Fruit fly (Drosophila melanogaster) whole organism, embryonic: Measurements from ENCODE around the gene CG17707.

Source experiments
- Abd-B ChIP-seq: fragments of 200-800 bp; sonication (Bioruptor generic); optimal IDR thresholded peaks from 2 replicates; lab custom pipeline; 2018; ENCODE audit warnings: missing biosample characterization, mild to moderate bottlenecking, missing genetic modification characterization, moderate library complexity
- Blimp-1 ChIP-seq: fragments of 200-800 bp; sonication (Bioruptor generic); optimal IDR thresholded peaks from 3 replicates; lab custom pipeline; 2018; ENCODE audit warnings: missing biosample characterization, missing genetic modification characterization, mild to moderate bottlenecking, moderate library complexity, missing genetic modification reagents
- CG10209 ChIP-seq: fragments of 200-800 bp; sonication (Bioruptor generic); optimal IDR thresholded peaks from 3 replicates; lab custom pipeline; 2017; ENCODE audit warnings: missing biosample characterization, mild to moderate bottlenecking, missing genetic modification characterization, missing genetic modification reagents
- CG10274 ChIP-seq: fragments of 200-800 bp; sonication (Bioruptor generic); optimal IDR thresholded peaks from 3 replicates; lab custom pipeline; 2017; ENCODE audit warnings: missing biosample characterization, mild to moderate bottlenecking, missing genetic modification characterization
- CG10366 ChIP-seq: fragments of 200-800 bp; sonication (Bioruptor generic); IDR thresholded peaks from 2 replicates; pipeline ENCODE4 v1.3.6; 2022; ENCODE audit warnings: missing biosample characterization, missing genetic modification characterization
- CG10431 ChIP-seq: fragments of 200-800 bp; sonication (Bioruptor generic); optimal IDR thresholded peaks from 3 replicates; lab custom pipeline; 2018; ENCODE audit warnings: missing biosample characterization, mild to moderate bottlenecking, missing genetic modification characterization
- CG12299 ChIP-seq: fragments of 200-800 bp; sonication (Bioruptor generic); optimal IDR thresholded peaks from 2 replicates; lab custom pipeline; 2018; ENCODE audit warnings: missing biosample characterization, mild to moderate bottlenecking, missing genetic modification characterization
- CG13296 ChIP-seq: fragments of 200-800 bp; sonication (Bioruptor generic); optimal IDR thresholded peaks from 3 replicates; lab custom pipeline; 2018; ENCODE audit warnings: missing biosample characterization, mild to moderate bottlenecking, missing genetic modification characterization
- CG14014 ChIP-seq: fragments of 200-800 bp; sonication (Bioruptor generic); IDR thresholded peaks from 2 replicates; pipeline ENCODE4 v1.3.6; 2022; ENCODE audit warnings: missing biosample characterization, missing genetic modification characterization
- CG15269 ChIP-seq: fragments of 200-800 bp; sonication (Bioruptor generic); optimal IDR thresholded peaks from 2 replicates; lab custom pipeline; 2018; ENCODE audit warnings: missing biosample characterization, mild to moderate bottlenecking, missing genetic modification characterization, moderate library complexity
- CG1647 ChIP-seq: fragments of 200-800 bp; sonication (Bioruptor generic); optimal IDR thresholded peaks from 3 replicates; lab custom pipeline; 2016; ENCODE audit warnings: missing biosample characterization, missing genetic modification characterization
- CG16815 ChIP-seq: fragments of 200-800 bp; sonication (Bioruptor generic); optimal IDR thresholded peaks from 3 replicates; lab custom pipeline; 2017; ENCODE audit warnings: missing biosample characterization, mild to moderate bottlenecking, missing genetic modification characterization
- CG17359 ChIP-seq: fragments of 200-800 bp; sonication (Bioruptor generic); optimal IDR thresholded peaks from 3 replicates; lab custom pipeline; 2018; ENCODE audit warnings: missing biosample characterization, mild to moderate bottlenecking, missing genetic modification characterization, moderate library complexity
- CG17361 ChIP-seq: fragments of 200-800 bp; sonication (Bioruptor generic); IDR thresholded peaks from 3 replicates; pipeline ENCODE4 v1.3.6; 2022; ENCODE audit warnings: missing biosample characterization, missing genetic modification characterization
- CG1792 ChIP-seq: fragments of 200-800 bp; sonication (Bioruptor generic); optimal IDR thresholded peaks from 2 replicates; lab custom pipeline; 2016; ENCODE audit warnings: missing biosample characterization, missing genetic modification characterization
- CG18764 ChIP-seq: fragments of 200-800 bp; sonication (Bioruptor generic); optimal IDR thresholded peaks from 3 replicates; lab custom pipeline; 2016; ENCODE audit warnings: missing biosample characterization, missing genetic modification characterization
- CG31224 ChIP-seq: fragments of 200-800 bp; sonication (Bioruptor generic); IDR thresholded peaks from 2 replicates; pipeline ENCODE4 v1.3.6; 2022; ENCODE audit warnings: missing biosample characterization, missing genetic modification characterization
- CG32772 ChIP-seq: fragments of 200-800 bp; sonication (Bioruptor generic); IDR thresholded peaks from 2 replicates; pipeline ENCODE4 v1.3.6; 2022; ENCODE audit warnings: missing biosample characterization, missing genetic modification characterization
- CG33557 ChIP-seq: fragments of 200-800 bp; sonication (Bioruptor generic); optimal IDR thresholded peaks from 2 replicates; lab custom pipeline; 2019; ENCODE audit warnings: missing biosample characterization, mild to moderate bottlenecking, missing genetic modification characterization, moderate library complexity
- CG3726 ChIP-seq: fragments of 200-800 bp; sonication (Bioruptor generic); IDR thresholded peaks from 3 replicates; pipeline ENCODE4, ENCODE4 v1.3.6; 2022; ENCODE audit warnings: missing biosample characterization, missing genetic modification characterization
- CG7745 ChIP-seq: fragments of 200-800 bp; sonication (Bioruptor generic); optimal IDR thresholded peaks from 2 replicates; lab custom pipeline; 2018; ENCODE audit warnings: missing biosample characterization, mild to moderate bottlenecking, missing genetic modification characterization, moderate library complexity
- CG7963 ChIP-seq: fragments of 200-800 bp; sonication (Bioruptor generic); IDR thresholded peaks from 3 replicates; pipeline ENCODE4 v1.3.6; 2022; ENCODE audit warnings: missing biosample characterization, missing genetic modification characterization; ENCODE audit not compliant: partially characterized antibody
- CG8478 ChIP-seq: fragments of >200 bp; optimal IDR thresholded peaks from 2 replicates; lab custom pipeline; 2018
- CG9932 ChIP-seq: fragments of 200-800 bp; sonication (Bioruptor generic); IDR thresholded peaks from 2 replicates; pipeline ENCODE4 v1.3.6; 2022; ENCODE audit warnings: missing biosample characterization, missing genetic modification characterization
- D ChIP-seq, 2 experiments: fragments of 200-800 bp in 1 of 2; fragments of >200 bp in 1 of 2; sonication (Bioruptor generic) in 1 of 2; optimal IDR thresholded peaks; 2 replicates in 1 of 2; 3 replicates in 1 of 2; lab custom pipeline; 2017; ENCODE audit warnings: mild to moderate bottlenecking in 1 of 2, missing biosample characterization in 1 of 2, missing genetic modification characterization in 1 of 2, missing genetic modification reagents in 1 of 2
- Lpt ChIP-seq: fragments of >200 bp; optimal IDR thresholded peaks from 2 replicates; lab custom pipeline; 2018; ENCODE audit warnings: missing biosample characterization, missing genetic modification characterization
- Max ChIP-seq: fragments of 200-800 bp; sonication (Bioruptor generic); optimal IDR thresholded peaks from 2 replicates; lab custom pipeline; 2016; ENCODE audit warnings: missing biosample characterization, mild to moderate bottlenecking, missing genetic modification characterization
- Neu2 ChIP-seq: fragments of 200-800 bp; sonication (Bioruptor generic); optimal IDR thresholded peaks from 3 replicates; lab custom pipeline; 2016; ENCODE audit warnings: missing biosample characterization, missing genetic modification characterization, borderline replicate concordance
- Xbp1 ChIP-seq: fragments of 200-800 bp; sonication (Bioruptor generic); optimal IDR thresholded peaks from 3 replicates; lab custom pipeline; 2016; ENCODE audit warnings: missing biosample characterization, mild to moderate bottlenecking, missing genetic modification characterization
- br ChIP-seq: fragments of >200 bp; optimal IDR thresholded peaks from 2 replicates; lab custom pipeline; 2017
- cas ChIP-seq: fragments of 200-800 bp; sonication (Bioruptor generic); IDR thresholded peaks from 2 replicates; pipeline ENCODE4 v1.3.6; 2022; ENCODE audit warnings: missing biosample characterization, missing genetic modification characterization
- eve ChIP-seq, 2 experiments: fragments of >200 bp; optimal IDR thresholded peaks; 2 replicates each; lab custom pipeline; 2017; ENCODE audit warnings: missing biosample characterization in 2 of 2, missing genetic modification characterization in 2 of 2
- ewg ChIP-seq: fragments of 200-800 bp; sonication (Bioruptor generic); optimal IDR thresholded peaks from 3 replicates; lab custom pipeline; 2017; ENCODE audit warnings: mild to moderate bottlenecking, missing biosample characterization, missing genetic modification reagents, missing genetic modification characterization
- gce ChIP-seq: fragments of 200-800 bp; sonication (Bioruptor generic); IDR thresholded peaks from 3 replicates; pipeline ENCODE4 v1.3.6; 2022; ENCODE audit warnings: missing biosample characterization, missing genetic modification characterization
- gt ChIP-seq: fragments of 200-800 bp; sonication (Bioruptor generic); IDR thresholded peaks from 2 replicates; pipeline ENCODE4 v1.3.6; 2022; ENCODE audit warnings: missing biosample characterization, missing genetic modification characterization
- hbn ChIP-seq: fragments of 200-800 bp; sonication (Bioruptor generic); IDR thresholded peaks from 2 replicates; pipeline ENCODE4 v1.3.6; 2022; ENCODE audit warnings: missing biosample characterization, missing genetic modification characterization; ENCODE audit not compliant: partially characterized antibody
- ind ChIP-seq: fragments of 200-800 bp; sonication (Bioruptor generic); optimal IDR thresholded peaks from 3 replicates; lab custom pipeline; 2016; ENCODE audit warnings: missing biosample characterization, missing genetic modification characterization
- jumu ChIP-seq: fragments of 200-800 bp; sonication (Bioruptor generic); optimal IDR thresholded peaks from 3 replicates; lab custom pipeline; 2016; ENCODE audit warnings: missing biosample characterization, missing genetic modification characterization
- kay ChIP-seq: fragments of 200-800 bp; sonication (Bioruptor generic); optimal IDR thresholded peaks from 2 replicates; lab custom pipeline; 2016; ENCODE audit warnings: missing biosample characterization, missing genetic modification characterization
- ken ChIP-seq: fragments of 200-800 bp; sonication (Bioruptor generic); IDR thresholded peaks from 3 replicates; pipeline ENCODE4 v1.3.6; 2022; ENCODE audit warnings: missing biosample characterization, missing genetic modification characterization
- lmd ChIP-seq: fragments of 200-800 bp; sonication (Bioruptor generic); IDR thresholded peaks from 2 replicates; pipeline ENCODE4 v1.3.6; 2022; ENCODE audit warnings: missing biosample characterization, missing genetic modification characterization
- nom ChIP-seq: fragments of 200-800 bp; sonication (Bioruptor generic); optimal IDR thresholded peaks from 2 replicates; lab custom pipeline; 2017; ENCODE audit warnings: missing biosample characterization, missing genetic modification characterization, mild to moderate bottlenecking, moderate library complexity, missing genetic modification reagents
- org-1 ChIP-seq: fragments of 200-800 bp; sonication (Bioruptor generic); optimal IDR thresholded peaks from 2 replicates; lab custom pipeline; 2017; ENCODE audit warnings: missing biosample characterization, missing genetic modification characterization
- pho ChIP-seq: fragments of 200-800 bp; sonication (Bioruptor generic); optimal IDR thresholded peaks from 2 replicates; lab custom pipeline; 2016; ENCODE audit warnings: missing biosample characterization, missing genetic modification characterization
- ro ChIP-seq: fragments of 200-800 bp; sonication (Bioruptor generic); IDR thresholded peaks from 2 replicates; pipeline ENCODE4 v1.3.6; 2022; ENCODE audit warnings: missing biosample characterization, missing genetic modification characterization
- sim ChIP-seq: fragments of 200-800 bp; sonication (Bioruptor generic); IDR thresholded peaks from 2 replicates; pipeline ENCODE4 v1.3.6; 2022; ENCODE audit warnings: missing biosample characterization, missing genetic modification characterization
- sna ChIP-seq: fragments of 200-800 bp; sonication (Bioruptor generic); IDR thresholded peaks from 2 replicates; pipeline ENCODE4 v1.3.6; 2022; ENCODE audit warnings: missing biosample characterization, missing genetic modification characterization; ENCODE audit not compliant: partially characterized antibody
- tap ChIP-seq: fragments of 200-800 bp; optimal IDR thresholded peaks from 3 replicates; lab custom pipeline; 2019; ENCODE audit warnings: missing biosample characterization, mild to moderate bottlenecking, missing genetic modification characterization, moderate library complexity
- trh ChIP-seq: fragments of 200-800 bp; sonication (Bioruptor generic); optimal IDR thresholded peaks from 2 replicates; lab custom pipeline; 2016; ENCODE audit warnings: missing biosample characterization, missing genetic modification characterization
- vfl ChIP-seq: fragments of 200-800 bp; sonication (Bioruptor generic); optimal IDR thresholded peaks from 2 replicates; lab custom pipeline; 2016; ENCODE audit warnings: missing biosample characterization, missing genetic modification characterization
- yki ChIP-seq: fragments of >200 bp; optimal IDR thresholded peaks from 3 replicates; lab custom pipeline; 2018

Gene CG17707

DNA sequence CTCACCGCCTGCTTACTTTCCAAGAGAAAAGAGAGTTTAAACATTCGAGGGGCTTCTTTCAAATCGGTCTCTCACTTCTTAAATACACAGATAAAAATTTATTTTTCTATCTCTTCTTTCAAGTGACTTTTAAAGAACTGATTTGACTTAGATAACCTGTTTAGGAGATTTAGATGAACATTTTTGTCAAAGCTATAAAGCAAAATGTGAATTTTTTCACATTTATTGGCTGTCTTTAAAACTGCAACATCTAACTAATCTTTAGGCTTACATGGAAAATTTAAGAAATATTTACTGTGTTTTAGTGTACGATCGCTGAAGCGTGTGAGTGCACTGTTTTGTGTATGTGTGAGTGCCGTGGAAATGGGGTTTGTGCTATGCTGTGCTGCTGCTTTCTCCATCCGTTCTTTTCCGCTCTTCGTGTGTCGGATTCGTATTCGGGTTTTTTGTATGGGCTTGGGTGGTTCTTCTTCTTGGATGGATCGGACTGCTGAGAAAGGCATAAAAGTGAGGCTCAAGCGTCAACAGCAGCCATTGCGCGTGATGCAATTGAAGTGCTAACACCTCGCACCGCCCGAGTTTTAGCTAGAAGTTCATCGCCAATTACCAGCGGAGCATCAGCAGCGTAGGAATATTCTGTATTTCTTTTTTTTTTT, 27.4 kb upstream of the CG17707 start (continued):
- TF ChIP-seq CG17359 (tag; lab: Kevin White, UChicago): peak; percentile 54
- peak; percentile 34 for TF ChIP-seq jumu
- TF ChIP-seq ken (GFP tag; lab: Robert Waterston, UW): peak; percentile 27; the same call in 1 of the 3 replicates
- no peak for TF ChIP-seq hbn (GFP tag; lab: Robert Waterston, UW)
- TF ChIP-seq CG13296 (GFP tag; lab: Kevin White, UChicago): no peak
- TF ChIP-seq CG14014 (GFP tag; lab: Robert Waterston, UW): no peak
- peak; percentile 40 for TF ChIP-seq Xbp1
- no peak; the same call in 1 of the 2 replicates for TF ChIP-seq lmd (GFP tag; lab: Robert Waterston, UW)
- no peak for TF ChIP-seq yki
- no peak for TF ChIP-seq CG7963
- TF ChIP-seq Abd-B (GFP tag; lab: Kevin White, UChicago): peak; percentile 31
- no peak for TF ChIP-seq CG31224 (GFP tag; lab: Robert Waterston, UW)
- TF ChIP-seq CG3726 (GFP tag; lab: Robert Waterston, UW): 0 out of 3 replicates have a peak, but pooled peaks have one; percentile 38
- no peak for TF ChIP-seq CG12299 (tag; lab: Kevin White, UChicago)
- TF ChIP-seq CG10209 (GFP tag; lab: Kevin White, UChicago): peak; percentile 53
- TF ChIP-seq eve (GFP tag; optimal IDR thresholded peaks at IDR 0.05; lab: Kevin White, UChicago): peak in 1 of 2 experiments; percentile 57
- peak; percentile 59 for TF ChIP-seq CG16815
- TF ChIP-seq trh (GFP tag; lab: Kevin White, UChicago): no peak
- TF ChIP-seq gce (GFP tag; lab: Robert Waterston, UW): peak; percentile 3; the same call in 1 of the 3 replicates
- TF ChIP-seq CG10366 (GFP tag; lab: Robert Waterston, UW): no peak
- peak; percentile 83 for TF ChIP-seq Blimp-1
- TF ChIP-seq ro (GFP tag; lab: Robert Waterston, UW): no peak
- no peak for TF ChIP-seq vfl (GFP tag; lab: Kevin White, UChicago)
- peak; percentile 41 for TF ChIP-seq ewg (GFP tag; lab: Kevin White, UChicago)
- TF ChIP-seq sim (GFP tag; lab: Robert Waterston, UW): 0 out of 2 replicates have a peak, but pooled peaks have one; percentile 43
- TF ChIP-seq pho (GFP tag; lab: Kevin White, UChicago): no peak
- no peak for TF ChIP-seq Max
- no peak for TF ChIP-seq gt (GFP tag; lab: Robert Waterston, UW)
- no peak for TF ChIP-seq br (lab: Kevin White, UChicago)
- no peak for TF ChIP-seq CG8478
- no peak for TF ChIP-seq Neu2 (GFP tag; lab: Kevin White, UChicago)
- TF ChIP-seq sna: no peak
- TF ChIP-seq cas: no peak
- TF ChIP-seq CG1792 (GFP tag; lab: Kevin White, UChicago): no peak
- TF ChIP-seq CG1647 (GFP tag; lab: Kevin White, UChicago): no peak
- TF ChIP-seq CG32772 (GFP tag; lab: Robert Waterston, UW): no peak
- TF ChIP-seq CG17361: peak; percentile 86
- no peak for TF ChIP-seq Lpt
- peak; percentile 40 for TF ChIP-seq CG10431 (GFP tag; lab: Kevin White, UChicago)
- no peak for TF ChIP-seq CG10274 (GFP tag; lab: Kevin White, UChicago)
- peak; percentile 30 for TF ChIP-seq ind (GFP tag; lab: Kevin White, UChicago)
- no peak for TF ChIP-seq CG18764
- no peak for TF ChIP-seq CG9932
- no peak for TF ChIP-seq D (optimal IDR thresholded peaks at IDR 0.05; lab: Kevin White, UChicago)
- TF ChIP-seq D (GFP tag; optimal IDR thresholded peaks at IDR 0.05; lab: Kevin White, UChicago): peak; percentile 74
- TF ChIP-seq CG15269 (tag; lab: Kevin White, UChicago): no peak
- no peak for TF ChIP-seq CG7745 (tag; lab: Kevin White, UChicago)
- no peak for TF ChIP-seq kay (GFP tag; lab: Kevin White, UChicago)
- no peak for TF ChIP-seq nom (GFP tag; lab: Kevin White, UChicago)
- TF ChIP-seq CG33557 (GFP tag; lab: Kevin White, UChicago): peak; percentile 86
- TF ChIP-seq tap (tag; lab: Kevin White, UChicago): peak; percentile 38
- TF ChIP-seq org-1 (GFP tag; lab: Kevin White, UChicago): peak; percentile 16
